Fruit fly (Drosophila melanogaster) whole organism, embryonic: Measurements from ENCODE around the gene Btnd.
A peak's percentile ranks its signal among the peaks of the same experiment; 100 is the strongest.

Experiments
- Adf1 ChIP-seq: fragments of 200-800 bp; sonication (Bioruptor generic); IDR thresholded peaks from 2 replicates; pipeline ENCODE4 v1.3.6; 2022; ENCODE audit warnings: missing biosample characterization, missing genetic modification characterization
- CG1233 ChIP-seq: fragments of 200-800 bp; sonication (Bioruptor generic); optimal IDR thresholded peaks from 4 replicates; lab custom pipeline; 2018; ENCODE audit warnings: missing biosample characterization, mild to moderate bottlenecking, missing genetic modification characterization
- CG13287 ChIP-seq: fragments of 200-800 bp; sonication (Bioruptor generic); IDR thresholded peaks from 2 replicates; pipeline ENCODE4 v1.3.6; 2022; ENCODE audit warnings: missing biosample characterization, missing genetic modification characterization; ENCODE audit not compliant: partially characterized antibody
- CG13894 ChIP-seq: fragments of 200-800 bp; sonication (Bioruptor generic); optimal IDR thresholded peaks from 3 replicates; lab custom pipeline; 2018; ENCODE audit warnings: missing biosample characterization, mild to moderate bottlenecking, missing genetic modification characterization, moderate library complexity
- CG14710 ChIP-seq: fragments of 200-800 bp; sonication (Bioruptor generic); optimal IDR thresholded peaks from 3 replicates; lab custom pipeline; 2019; ENCODE audit warnings: missing biosample characterization, mild to moderate bottlenecking, missing genetic modification characterization, moderate library complexity
- CG15514 ChIP-seq: fragments of 200-800 bp; sonication (Bioruptor generic); optimal IDR thresholded peaks from 3 replicates; lab custom pipeline; 2017; ENCODE audit warnings: missing biosample characterization, missing genetic modification characterization, mild to moderate bottlenecking, moderate library complexity, missing genetic modification reagents
- CG17612 ChIP-seq: fragments of 200-800 bp; sonication (Bioruptor generic); IDR thresholded peaks from 2 replicates; pipeline ENCODE4 v1.3.6; 2022; ENCODE audit warnings: missing biosample characterization, missing genetic modification characterization
- CG18599 ChIP-seq: fragments of 200-800 bp; sonication (Bioruptor generic); optimal IDR thresholded peaks from 3 replicates; lab custom pipeline; 2017; ENCODE audit warnings: missing biosample characterization, missing genetic modification characterization, mild to moderate bottlenecking, moderate library complexity, missing genetic modification reagents
- CG2116 ChIP-seq: fragments of 200-800 bp; sonication (Bioruptor generic); optimal IDR thresholded peaks from 3 replicates; lab custom pipeline; 2018; ENCODE audit warnings: missing biosample characterization, mild to moderate bottlenecking, missing genetic modification characterization
- CG2202 ChIP-seq: fragments of 200-800 bp; sonication (Bioruptor generic); optimal IDR thresholded peaks from 2 replicates; lab custom pipeline; 2018; ENCODE audit warnings: missing biosample characterization, mild to moderate bottlenecking, missing genetic modification characterization
- CG43689 ChIP-seq: fragments of 200-800 bp; sonication (Bioruptor generic); IDR thresholded peaks from 2 replicates; pipeline ENCODE4 v1.3.6; 2022; ENCODE audit warnings: missing biosample characterization, missing genetic modification characterization
- CG8944 ChIP-seq: fragments of 200-800 bp; sonication (Bioruptor generic); optimal IDR thresholded peaks from 3 replicates; lab custom pipeline; 2016; ENCODE audit warnings: missing biosample characterization, missing genetic modification characterization
- CG9797 ChIP-seq: fragments of 200-800 bp; sonication (Bioruptor generic); optimal IDR thresholded peaks from 3 replicates; lab custom pipeline; 2018; ENCODE audit warnings: missing biosample characterization, mild to moderate bottlenecking, missing genetic modification characterization
- Deaf1 ChIP-seq: fragments of 200-800 bp; optimal IDR thresholded peaks from 3 replicates; lab custom pipeline; 2019; ENCODE audit warnings: missing biosample characterization, mild to moderate bottlenecking, missing genetic modification characterization, moderate library complexity
- Doc3 ChIP-seq: fragments of 200-800 bp; sonication (Bioruptor generic); IDR thresholded peaks from 3 replicates; pipeline ENCODE4 v1.3.6; 2022; ENCODE audit warnings: missing biosample characterization, missing genetic modification characterization; ENCODE audit not compliant: partially characterized antibody
- Drgx ChIP-seq: fragments of 200-800 bp; sonication (Bioruptor generic); IDR thresholded peaks from 2 replicates; pipeline ENCODE4 v1.3.6; 2022; ENCODE audit warnings: missing biosample characterization, missing genetic modification characterization
- E2f2 ChIP-seq: fragments of 200-800 bp; sonication (Bioruptor generic); IDR thresholded peaks from 2 replicates; pipeline ENCODE4 v1.3.6; 2022; ENCODE audit warnings: missing biosample characterization, missing genetic modification characterization
- GATAe ChIP-seq: fragments of 200-800 bp; sonication (Bioruptor generic); conservative IDR thresholded peaks from 2 replicates; pipeline ENCODE4 v1.3.6; 2022; ENCODE audit warnings: missing biosample characterization, missing genetic modification characterization
- Hr39 ChIP-seq: fragments of >200 bp; optimal IDR thresholded peaks from 2 replicates; lab custom pipeline; 2017
- Lhr ChIP-seq: fragments of 200-800 bp; sonication (Bioruptor generic); optimal IDR thresholded peaks from 3 replicates; lab custom pipeline; 2017; ENCODE audit warnings: mild to moderate bottlenecking, missing biosample characterization, missing genetic modification reagents, missing genetic modification characterization
- Lpt ChIP-seq: fragments of >200 bp; optimal IDR thresholded peaks from 2 replicates; lab custom pipeline; 2018; ENCODE audit warnings: missing biosample characterization, missing genetic modification characterization
- Max ChIP-seq: fragments of 200-800 bp; sonication (Bioruptor generic); optimal IDR thresholded peaks from 2 replicates; lab custom pipeline; 2016; ENCODE audit warnings: missing biosample characterization, mild to moderate bottlenecking, missing genetic modification characterization
- Myb ChIP-seq: fragments of 200-800 bp; sonication (Bioruptor generic); optimal IDR thresholded peaks from 2 replicates; lab custom pipeline; 2016; ENCODE audit warnings: missing biosample characterization, missing genetic modification characterization
- Pdp1 ChIP-seq, 2 experiments: fragments of 200-800 bp; sonication (Bioruptor generic); optimal IDR thresholded peaks; 3 replicates each; lab custom pipeline; 2016; ENCODE audit warnings: missing biosample characterization in 2 of 2, missing genetic modification characterization in 2 of 2, mild to moderate bottlenecking in 1 of 2, moderate library complexity in 1 of 2
- abd-A ChIP-seq: fragments of 200-800 bp; sonication (Bioruptor generic); optimal IDR thresholded peaks from 3 replicates; lab custom pipeline; 2019; ENCODE audit warnings: missing biosample characterization, mild to moderate bottlenecking, missing genetic modification characterization, moderate library complexity
- bcd ChIP-seq: fragments of 200-800 bp; sonication (Bioruptor generic); optimal IDR thresholded peaks from 2 replicates; lab custom pipeline; 2017; ENCODE audit warnings: missing biosample characterization, mild to moderate bottlenecking, missing genetic modification characterization
- cato ChIP-seq: fragments of 200-800 bp; sonication (Bioruptor generic); optimal IDR thresholded peaks from 2 replicates; lab custom pipeline; 2016; ENCODE audit warnings: missing biosample characterization, missing genetic modification characterization, borderline replicate concordance
- chinmo ChIP-seq: fragments of 200-800 bp; sonication (Bioruptor generic); IDR thresholded peaks from 4 replicates; pipeline ENCODE4 v1.3.6; 2022; ENCODE audit warnings: missing biosample characterization, missing genetic modification characterization; ENCODE audit not compliant: partially characterized antibody
- ci ChIP-seq: fragments of 200-800 bp; sonication (Bioruptor generic); IDR thresholded peaks from 3 replicates; pipeline ENCODE4 v1.3.6; 2022; ENCODE audit warnings: missing biosample characterization, missing genetic modification characterization
- crol ChIP-seq: fragments of 200-800 bp; sonication (Bioruptor generic); IDR thresholded peaks from 2 replicates; pipeline ENCODE4 v1.3.6; 2022; ENCODE audit warnings: missing biosample characterization, missing genetic modification characterization
- crp ChIP-seq, 2 experiments: fragments of 200-800 bp; sonication (Bioruptor generic); optimal IDR thresholded peaks; 2 replicates in 1 of 2; 3 replicates in 1 of 2; lab custom pipeline; 2017; ENCODE audit warnings: missing biosample characterization in 2 of 2, missing genetic modification characterization in 2 of 2, mild to moderate bottlenecking in 1 of 2, moderate library complexity in 1 of 2
- ewg ChIP-seq: fragments of 200-800 bp; sonication (Bioruptor generic); optimal IDR thresholded peaks from 3 replicates; lab custom pipeline; 2017; ENCODE audit warnings: mild to moderate bottlenecking, missing biosample characterization, missing genetic modification reagents, missing genetic modification characterization
- gcm ChIP-seq: fragments of 200-800 bp; sonication (Bioruptor generic); optimal IDR thresholded peaks from 2 replicates; lab custom pipeline; 2019; ENCODE audit warnings: missing biosample characterization, mild to moderate bottlenecking, missing genetic modification characterization, moderate library complexity
- gro ChIP-seq: fragments of 200-800 bp; sonication (Bioruptor generic); optimal IDR thresholded peaks from 2 replicates; lab custom pipeline; 2016; ENCODE audit warnings: missing biosample characterization, missing genetic modification characterization
- kay ChIP-seq: fragments of 200-800 bp; sonication (Bioruptor generic); optimal IDR thresholded peaks from 2 replicates; lab custom pipeline; 2016; ENCODE audit warnings: missing biosample characterization, missing genetic modification characterization
- lbe ChIP-seq: fragments of 200-800 bp; sonication (Bioruptor generic); optimal IDR thresholded peaks from 2 replicates; lab custom pipeline; 2016; ENCODE audit warnings: missing biosample characterization, mild to moderate bottlenecking, missing genetic modification characterization
- pros ChIP-seq: fragments of 200-800 bp; sonication (Bioruptor generic); optimal IDR thresholded peaks from 3 replicates; lab custom pipeline; 2019; ENCODE audit warnings: missing biosample characterization, mild to moderate bottlenecking, missing genetic modification characterization, moderate library complexity
- scrt ChIP-seq: fragments of 200-800 bp; sonication (Bioruptor generic); optimal IDR thresholded peaks from 2 replicates; lab custom pipeline; 2018; ENCODE audit warnings: missing biosample characterization, mild to moderate bottlenecking, missing genetic modification characterization, moderate library complexity
- sd ChIP-seq: fragments of 200-800 bp; sonication (Bioruptor generic); optimal IDR thresholded peaks from 3 replicates; lab custom pipeline; 2018; ENCODE audit warnings: missing biosample characterization, mild to moderate bottlenecking, missing genetic modification characterization, moderate library complexity
- so ChIP-seq: fragments of 200-800 bp; sonication (Bioruptor generic); IDR thresholded peaks from 3 replicates; pipeline ENCODE4 v1.3.6; 2022; ENCODE audit warnings: missing biosample characterization, missing genetic modification characterization
- tio ChIP-seq: fragments of 200-800 bp; sonication (Bioruptor generic); optimal IDR thresholded peaks from 2 replicates; lab custom pipeline; 2017; ENCODE audit warnings: missing biosample characterization, missing genetic modification characterization, inconsistent platforms
- zen ChIP-seq: fragments of 200-800 bp; sonication (Bioruptor generic); optimal IDR thresholded peaks from 3 replicates; lab custom pipeline; 2018; ENCODE audit warnings: missing biosample characterization, mild to moderate bottlenecking, missing genetic modification characterization, moderate library complexity
- zfh2 ChIP-seq: fragments of 200-800 bp; sonication (Bioruptor generic); optimal IDR thresholded peaks from 2 replicates; lab custom pipeline; 2016; ENCODE audit warnings: missing biosample characterization, missing genetic modification characterization

Gene Btnd

DNA sequence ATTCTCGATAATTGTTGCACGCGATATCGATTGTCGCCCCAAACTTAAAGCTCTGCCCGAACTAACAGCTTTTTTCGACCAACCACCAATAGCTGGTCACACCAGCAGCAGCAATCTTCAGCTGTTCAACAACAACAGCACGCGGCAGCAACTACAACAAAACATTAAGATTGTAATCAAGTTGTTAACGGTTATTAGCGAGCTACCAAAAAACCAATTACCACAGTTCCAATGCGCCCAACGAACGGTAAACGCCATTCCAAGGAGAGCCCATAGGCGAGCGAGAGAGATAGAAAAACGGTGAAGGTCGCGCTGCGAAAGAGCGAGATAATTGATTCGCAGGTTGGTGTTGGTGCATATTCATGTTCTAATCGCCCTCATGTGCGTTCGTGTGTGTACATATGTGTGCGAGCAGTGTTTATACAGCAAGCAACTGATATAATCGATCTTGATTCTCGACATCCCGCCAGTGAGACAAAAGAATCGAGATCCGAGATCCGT, 768 bp upstream of the Btnd start, which contains the start of gene Efr (continued):
- TF ChIP-seq CG9797, result peak; percentile 48
- peak; percentile 85 for TF ChIP-seq E2f2 (GFP tag; lab: Robert Waterston, UW)
- TF ChIP-seq Pdp1 (GFP tag; optimal IDR thresholded peaks at IDR 0.05; lab: Kevin White, UChicago), result peak in 1 of 2 experiments; percentile 50
- TF ChIP-seq Lpt (GFP tag; lab: Kevin White, UChicago), result no peak
- TF ChIP-seq CG13894, result peak; percentile 17
- peak; percentile 91 for TF ChIP-seq chinmo
- peak; percentile 80 for TF ChIP-seq sd
- TF ChIP-seq CG17612 (GFP tag; lab: Robert Waterston, UW), result no peak
- 0 out of 2 replicates have a peak, but pooled peaks have one; percentile 33 for TF ChIP-seq GATAe (GFP tag; lab: Robert Waterston, UW)
- TF ChIP-seq Lhr, result peak; percentile 27
- peak; percentile 3 for TF ChIP-seq CG1233 (GFP tag; lab: Kevin White, UChicago)
- TF ChIP-seq kay (GFP tag; lab: Kevin White, UChicago), result no peak
- peak; percentile 39 for TF ChIP-seq CG15514 (GFP tag; lab: Kevin White, UChicago)
- peak in 1 of 2 experiments; percentile 83 for TF ChIP-seq crp (GFP tag; optimal IDR thresholded peaks at IDR 0.05; lab: Kevin White, UChicago)
- peak; percentile 22 for TF ChIP-seq CG2116 (GFP tag; lab: Kevin White, UChicago)
- peak; percentile 60 for TF ChIP-seq CG13287 (GFP tag; lab: Robert Waterston, UW)
- peak; percentile 48 for TF ChIP-seq Myb (GFP tag; lab: Kevin White, UChicago)
- TF ChIP-seq Max (GFP tag; lab: Kevin White, UChicago), result no peak
- TF ChIP-seq lbe (GFP tag; lab: Kevin White, UChicago), result no peak
- TF ChIP-seq ci, result 0 out of 3 replicates have a peak, but pooled peaks have one; percentile 40

- TF ChIP-seq tio (GFP tag; lab: Kevin White, UChicago), result no peak
- no peak for TF ChIP-seq bcd (GFP tag; lab: Kevin White, UChicago)
- TF ChIP-seq scrt (GFP tag; lab: Kevin White, UChicago), result peak; percentile 96
- no peak for TF ChIP-seq gro (GFP tag; lab: Kevin White, UChicago)
- TF ChIP-seq Adf1, result peak; percentile 87
- TF ChIP-seq Drgx (GFP tag; lab: Robert Waterston, UW), result no peak
- no peak for TF ChIP-seq CG43689 (GFP tag; lab: Robert Waterston, UW)
- TF ChIP-seq so, result no peak
- peak; percentile 56 for TF ChIP-seq Hr39 (lab: Kevin White, UChicago)
- TF ChIP-seq CG2202 (tag; lab: Kevin White, UChicago), result no peak
- no peak for TF ChIP-seq CG14710 (tag; lab: Kevin White, UChicago)
- 0 out of 4 replicates have a peak, but pooled peaks have one; percentile 14 for TF ChIP-seq chinmo
- TF ChIP-seq ewg (GFP tag; lab: Kevin White, UChicago), result peak; percentile 61
- TF ChIP-seq cato, result no peak
- TF ChIP-seq CG18599 (GFP tag; lab: Kevin White, UChicago), result peak; percentile 31
- no peak for TF ChIP-seq Doc3
- TF ChIP-seq abd-A (tag; lab: Kevin White, UChicago), result peak; percentile 35
- TF ChIP-seq zfh2 (GFP tag; lab: Kevin White, UChicago), result no peak
- TF ChIP-seq pros (GFP tag; lab: Kevin White, UChicago), result no peak
- TF ChIP-seq crol, result peak; percentile 58
- no peak for TF ChIP-seq lbe (GFP tag; lab: Kevin White, UChicago)
- TF ChIP-seq Deaf1 (tag; lab: Kevin White, UChicago), result peak; percentile 85
- TF ChIP-seq zen (tag; lab: Kevin White, UChicago), result no peak
- TF ChIP-seq CG8944 (GFP tag; lab: Kevin White, UChicago), result no peak
- TF ChIP-seq gcm (GFP tag; lab: Kevin White, UChicago), result no peak
- TF ChIP-seq, all 482 proteins: peak for 9
Observed at dm6 chrX:6216650-6217049, 2.5 kb downstream of the Btnd start.
